Fruit fly (Drosophila melanogaster) whole organism, embryonic: ENCODE data around the gene CG46313.

ENCODE experiments used
- Abd-B ChIP-seq: fragments of 200-800 bp; sonication (Bioruptor generic); optimal IDR thresholded peaks from 2 replicates; lab custom pipeline; 2018; ENCODE audit warnings: missing biosample characterization, mild to moderate bottlenecking, missing genetic modification characterization, moderate library complexity
- Antp ChIP-seq: fragments of 200-800 bp; sonication (Bioruptor generic); optimal IDR thresholded peaks from 3 replicates; lab custom pipeline; 2016; ENCODE audit warnings: missing biosample characterization, missing genetic modification characterization
- Atf6 ChIP-seq: fragments of 200-800 bp; sonication (Bioruptor generic); IDR thresholded peaks from 2 replicates; pipeline ENCODE4 v1.3.6; 2022; ENCODE audit warnings: missing biosample characterization, missing genetic modification characterization
- CG11093 ChIP-seq: fragments of 200-800 bp; sonication (Bioruptor generic); IDR thresholded peaks from 3 replicates; pipeline ENCODE4 v1.3.6; 2022; ENCODE audit warnings: missing biosample characterization, missing genetic modification characterization
- CG11504 ChIP-seq: fragments of 200-800 bp; sonication (Bioruptor generic); optimal IDR thresholded peaks from 3 replicates; lab custom pipeline; 2019; ENCODE audit warnings: missing biosample characterization, mild to moderate bottlenecking, missing genetic modification characterization, moderate library complexity
- CG13894 ChIP-seq: fragments of 200-800 bp; sonication (Bioruptor generic); optimal IDR thresholded peaks from 3 replicates; lab custom pipeline; 2018; ENCODE audit warnings: missing biosample characterization, mild to moderate bottlenecking, missing genetic modification characterization, moderate library complexity
- CG14441 ChIP-seq: fragments of 200-800 bp; sonication (Bioruptor generic); IDR thresholded peaks from 2 replicates; pipeline ENCODE4 v1.3.6; 2022; ENCODE audit warnings: missing biosample characterization, missing genetic modification characterization
- CG14667 ChIP-seq: fragments of 200-800 bp; sonication (Bioruptor generic); IDR thresholded peaks from 2 replicates; pipeline ENCODE4 v1.3.6; 2022; ENCODE audit warnings: missing biosample characterization, missing genetic modification characterization
- CG15269 ChIP-seq: fragments of 200-800 bp; sonication (Bioruptor generic); optimal IDR thresholded peaks from 2 replicates; lab custom pipeline; 2018; ENCODE audit warnings: missing biosample characterization, mild to moderate bottlenecking, missing genetic modification characterization, moderate library complexity
- CG15479 ChIP-seq: fragments of 200-800 bp; sonication (Bioruptor generic); optimal IDR thresholded peaks from 3 replicates; lab custom pipeline; 2019; ENCODE audit warnings: missing biosample characterization, mild to moderate bottlenecking, missing genetic modification characterization, moderate library complexity
- CG1602 ChIP-seq: fragments of 200-800 bp; sonication (Bioruptor generic); optimal IDR thresholded peaks from 3 replicates; lab custom pipeline; 2016; ENCODE audit warnings: missing biosample characterization, missing genetic modification characterization
- CG17385 ChIP-seq: fragments of 200-800 bp; sonication (Bioruptor generic); optimal IDR thresholded peaks from 3 replicates; lab custom pipeline; 2018; ENCODE audit warnings: missing biosample characterization, mild to moderate bottlenecking, missing genetic modification characterization
- CG17612 ChIP-seq: fragments of 200-800 bp; sonication (Bioruptor generic); IDR thresholded peaks from 2 replicates; pipeline ENCODE4 v1.3.6; 2022; ENCODE audit warnings: missing biosample characterization, missing genetic modification characterization
- CG2129 ChIP-seq: fragments of 200-800 bp; sonication (Bioruptor generic); IDR thresholded peaks from 2 replicates; pipeline ENCODE4 v1.3.6; 2022; ENCODE audit warnings: missing biosample characterization, missing genetic modification characterization; ENCODE audit not compliant: partially characterized antibody
- CG32772 ChIP-seq: fragments of 200-800 bp; sonication (Bioruptor generic); IDR thresholded peaks from 2 replicates; pipeline ENCODE4 v1.3.6; 2022; ENCODE audit warnings: missing biosample characterization, missing genetic modification characterization
- CG34422 ChIP-seq: fragments of 200-800 bp; sonication (Bioruptor generic); IDR thresholded peaks from 3 replicates; pipeline ENCODE4 v1.3.6; 2022; ENCODE audit warnings: missing biosample characterization, missing genetic modification characterization
- CG43689 ChIP-seq: fragments of 200-800 bp; sonication (Bioruptor generic); IDR thresholded peaks from 2 replicates; pipeline ENCODE4 v1.3.6; 2022; ENCODE audit warnings: missing biosample characterization, missing genetic modification characterization
- CG4820 ChIP-seq: fragments of 200-800 bp; sonication (Bioruptor generic); optimal IDR thresholded peaks from 3 replicates; lab custom pipeline; 2016; ENCODE audit warnings: missing biosample characterization, missing genetic modification characterization
- CG6254 ChIP-seq: fragments of 200-800 bp; sonication (Bioruptor generic); optimal IDR thresholded peaks from 3 replicates; lab custom pipeline; 2017; ENCODE audit warnings: mild to moderate bottlenecking, missing biosample characterization, missing genetic modification reagents, missing genetic modification characterization
- CG6791 ChIP-seq: fragments of 200-800 bp; sonication (Bioruptor generic); IDR thresholded peaks from 3 replicates; pipeline ENCODE4 v1.3.6; 2022; ENCODE audit warnings: missing biosample characterization, missing genetic modification characterization; ENCODE audit not compliant: partially characterized antibody
- CG7963 ChIP-seq: fragments of 200-800 bp; sonication (Bioruptor generic); IDR thresholded peaks from 3 replicates; pipeline ENCODE4 v1.3.6; 2022; ENCODE audit warnings: missing biosample characterization, missing genetic modification characterization; ENCODE audit not compliant: partially characterized antibody
- CG7987 ChIP-seq: fragments of 200-800 bp; sonication (Bioruptor generic); optimal IDR thresholded peaks from 2 replicates; lab custom pipeline; 2018; ENCODE audit warnings: missing biosample characterization, mild to moderate bottlenecking, missing genetic modification characterization, moderate library complexity
- Deaf1 ChIP-seq: fragments of 200-800 bp; optimal IDR thresholded peaks from 3 replicates; lab custom pipeline; 2019; ENCODE audit warnings: missing biosample characterization, mild to moderate bottlenecking, missing genetic modification characterization, moderate library complexity
- HHEX ChIP-seq: fragments of 200-800 bp; sonication (Bioruptor generic); optimal IDR thresholded peaks from 3 replicates; lab custom pipeline; 2017; ENCODE audit warnings: missing biosample characterization, mild to moderate bottlenecking, missing genetic modification characterization, missing genetic modification reagents
- Jarid2 ChIP-seq: fragments of 200-800 bp; sonication (Bioruptor generic); optimal IDR thresholded peaks from 3 replicates; lab custom pipeline; 2017; ENCODE audit warnings: mild to moderate bottlenecking, missing biosample characterization, missing genetic modification reagents, missing genetic modification characterization
- MBD-R2 ChIP-seq: fragments of 200-800 bp; sonication (Bioruptor generic); IDR thresholded peaks from 2 replicates; pipeline ENCODE4 v1.3.6; 2022; ENCODE audit warnings: missing biosample characterization, missing genetic modification characterization
- Nf-YA ChIP-seq: fragments of 200-800 bp; sonication (Bioruptor generic); IDR thresholded peaks from 2 replicates; pipeline ENCODE4 v1.3.6; 2022; ENCODE audit warnings: missing biosample characterization, missing genetic modification characterization
- Nf-YB ChIP-seq: fragments of 200-800 bp; sonication (Bioruptor generic); optimal IDR thresholded peaks from 3 replicates; lab custom pipeline; 2019; ENCODE audit warnings: missing biosample characterization, mild to moderate bottlenecking, missing genetic modification characterization, moderate library complexity
- NfI ChIP-seq: fragments of 200-800 bp; sonication (Bioruptor generic); optimal IDR thresholded peaks from 3 replicates; lab custom pipeline; 2018; ENCODE audit warnings: missing biosample characterization, mild to moderate bottlenecking, missing genetic modification characterization, moderate library complexity
- Optix ChIP-seq: fragments of 200-800 bp; sonication (Bioruptor generic); IDR thresholded peaks from 3 replicates; pipeline ENCODE4 v1.3.6; 2022; ENCODE audit warnings: missing biosample characterization, missing genetic modification characterization
- Ptx1 ChIP-seq: fragments of 200-800 bp; sonication (Bioruptor generic); IDR thresholded peaks from 2 replicates; pipeline ENCODE4 v1.3.6; 2022; ENCODE audit warnings: missing biosample characterization, missing genetic modification characterization
- Ravus ChIP-seq: fragments of 200-800 bp; sonication (Bioruptor generic); IDR thresholded peaks from 2 replicates; pipeline ENCODE4 v1.3.6; 2022; ENCODE audit warnings: missing biosample characterization, missing genetic modification characterization
- Sox100B ChIP-seq: fragments of 200-800 bp; sonication (Bioruptor generic); optimal IDR thresholded peaks from 3 replicates; lab custom pipeline; 2018; ENCODE audit warnings: missing biosample characterization, mild to moderate bottlenecking, missing genetic modification characterization
- aop ChIP-seq: fragments of 200-800 bp; sonication (Bioruptor generic); IDR thresholded peaks from 2 replicates; pipeline ENCODE4 v1.3.6; 2022; ENCODE audit warnings: missing biosample characterization, missing genetic modification characterization
- chinmo ChIP-seq: fragments of 200-800 bp; sonication (Bioruptor generic); IDR thresholded peaks from 4 replicates; pipeline ENCODE4 v1.3.6; 2022; ENCODE audit warnings: missing biosample characterization, missing genetic modification characterization; ENCODE audit not compliant: partially characterized antibody
- dmrt99B ChIP-seq: fragments of 200-800 bp; sonication (Bioruptor generic); optimal IDR thresholded peaks from 2 replicates; lab custom pipeline; 2018; ENCODE audit warnings: missing biosample characterization, mild to moderate bottlenecking, missing genetic modification characterization, moderate library complexity
- dysf ChIP-seq: fragments of 200-800 bp; sonication (Bioruptor generic); IDR thresholded peaks from 3 replicates; pipeline ENCODE4 v1.3.6; 2022; ENCODE audit warnings: missing biosample characterization, missing genetic modification characterization
- eve ChIP-seq, 2 experiments: fragments of >200 bp; optimal IDR thresholded peaks; 2 replicates each; lab custom pipeline; 2017; ENCODE audit warnings: missing biosample characterization in 2 of 2, missing genetic modification characterization in 2 of 2
- gro ChIP-seq: fragments of 200-800 bp; sonication (Bioruptor generic); optimal IDR thresholded peaks from 2 replicates; lab custom pipeline; 2016; ENCODE audit warnings: missing biosample characterization, missing genetic modification characterization
- ind ChIP-seq: fragments of 200-800 bp; sonication (Bioruptor generic); optimal IDR thresholded peaks from 3 replicates; lab custom pipeline; 2016; ENCODE audit warnings: missing biosample characterization, missing genetic modification characterization
- lilli ChIP-seq: fragments of 200-800 bp; sonication (Bioruptor generic); optimal IDR thresholded peaks from 3 replicates; lab custom pipeline; 2016; ENCODE audit warnings: missing biosample characterization, missing genetic modification characterization
- maf-S ChIP-seq: fragments of 200-800 bp; sonication (Bioruptor generic); optimal IDR thresholded peaks from 2 replicates; lab custom pipeline; 2016; ENCODE audit warnings: missing biosample characterization, missing genetic modification characterization
- ranshi ChIP-seq: fragments of 200-800 bp; sonication (Bioruptor generic); IDR thresholded peaks from 2 replicates; pipeline ENCODE4 v1.3.6; 2022; ENCODE audit warnings: missing biosample characterization, missing genetic modification characterization
- rib ChIP-seq: fragments of 200-800 bp; sonication (Bioruptor generic); IDR thresholded peaks from 2 replicates; pipeline ENCODE4 v1.3.6; 2022; ENCODE audit warnings: missing biosample characterization, missing genetic modification characterization
- ro ChIP-seq: fragments of 200-800 bp; sonication (Bioruptor generic); IDR thresholded peaks from 2 replicates; pipeline ENCODE4 v1.3.6; 2022; ENCODE audit warnings: missing biosample characterization, missing genetic modification characterization
- row ChIP-seq: fragments of 200-800 bp; sonication (Bioruptor generic); IDR thresholded peaks from 3 replicates; pipeline ENCODE4 v1.3.6; 2022; ENCODE audit warnings: missing biosample characterization, missing genetic modification characterization
- sens ChIP-seq: fragments of 200-800 bp; sonication (Bioruptor generic); peaks from one replicate; lab custom pipeline; 2016; ENCODE audit warnings: missing biosample characterization, missing genetic modification characterization
- seq ChIP-seq: fragments of 200-800 bp; sonication (Bioruptor generic); IDR thresholded peaks from 2 replicates; pipeline ENCODE4 v1.3.6; 2022; ENCODE audit warnings: missing biosample characterization, missing genetic modification characterization

Gene CG46313

dm6 chr3R:26953478-26953874 is 24.9 kb upstream of the CG46313 start (continued):
- TF ChIP-seq gro (GFP tag; lab: Kevin White, UChicago) (peak; percentile 20), maf-S (GFP tag; lab: Kevin White, UChicago) (peak; percentile 30), lilli (peak; percentile 43), sens (peak; percentile 87)

DNA sequence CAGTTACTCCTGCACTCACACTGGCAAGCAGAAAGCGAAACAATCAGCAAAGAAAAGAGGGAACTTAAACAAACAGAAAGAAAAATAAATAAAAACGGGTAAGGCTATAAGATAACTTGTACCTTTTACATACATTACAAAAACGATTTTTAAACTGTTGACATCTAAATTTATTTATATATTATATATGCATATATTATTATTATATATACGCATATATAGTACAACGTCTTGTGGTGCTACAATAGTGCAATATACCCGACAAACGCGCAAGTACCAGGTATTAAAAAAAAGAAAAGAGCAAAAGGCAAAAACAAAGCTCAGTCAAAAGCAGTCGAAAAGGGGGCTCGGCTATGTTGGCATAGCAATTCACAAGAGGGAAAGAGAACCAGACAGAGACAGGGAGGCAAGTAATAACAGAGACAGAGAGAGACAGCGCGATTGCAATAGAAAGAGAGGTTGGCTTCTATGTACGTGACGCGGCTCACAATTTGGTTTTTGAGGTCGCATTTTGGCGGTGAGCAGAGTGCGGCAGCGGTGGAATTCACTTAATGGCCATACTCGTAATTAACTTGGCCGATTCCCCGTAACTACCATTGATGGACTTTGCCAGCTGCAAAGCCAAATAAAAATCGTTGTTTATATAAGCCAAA is 24.2 kb upstream of the CG46313 start:
- TF ChIP-seq Sox100B (GFP tag; lab: Kevin White, UChicago): peak; percentile 81
- peak; percentile 51 for TF ChIP-seq Nf-YB (GFP tag; lab: Kevin White, UChicago)
- TF ChIP-seq ranshi (GFP tag; lab: Robert Waterston, UW): peak; percentile 76
- peak; percentile 39 for TF ChIP-seq Ravus (GFP tag; lab: Robert Waterston, UW)
- peak; percentile 80 for TF ChIP-seq CG15269 (tag; lab: Kevin White, UChicago)
- TF ChIP-seq Antp: no peak
- TF ChIP-seq NfI: peak; percentile 66
- peak; percentile 84 for TF ChIP-seq CG14441 (GFP tag; lab: Robert Waterston, UW)
- peak; percentile 32 for TF ChIP-seq CG6254
- 0 out of 2 replicates have a peak, but pooled peaks have one; percentile 21 for TF ChIP-seq aop (GFP tag; lab: Robert Waterston, UW)
- TF ChIP-seq chinmo (GFP tag; lab: Robert Waterston, UW): peak; percentile 87; the same call in 3 of the 4 replicates
- TF ChIP-seq CG2129 (GFP tag; lab: Robert Waterston, UW): no peak
- TF ChIP-seq CG6791 (GFP tag; lab: Robert Waterston, UW): no peak
- peak; percentile 64 for TF ChIP-seq ro (GFP tag; lab: Robert Waterston, UW)
- peak; percentile 89 for TF ChIP-seq row (GFP tag; lab: Robert Waterston, UW)
- peak; percentile 67 for TF ChIP-seq CG17385
- TF ChIP-seq CG17612: no peak
- TF ChIP-seq CG4820 (GFP tag; lab: Kevin White, UChicago): peak; percentile 38
- 0 out of 3 replicates have a peak, but pooled peaks have one; percentile 36 for TF ChIP-seq Optix (GFP tag; lab: Robert Waterston, UW)
- TF ChIP-seq Nf-YA (GFP tag; lab: Robert Waterston, UW): peak; percentile 79
- peak; percentile 83 for TF ChIP-seq CG14667 (GFP tag; lab: Robert Waterston, UW)
- TF ChIP-seq CG11093 (GFP tag; lab: Robert Waterston, UW): peak; percentile 60; the same call in 1 of the 3 replicates
- TF ChIP-seq CG34422 (GFP tag; lab: Robert Waterston, UW): peak; percentile 86
- TF ChIP-seq CG7987 (GFP tag; lab: Kevin White, UChicago): peak; percentile 13
- TF ChIP-seq ind (GFP tag; lab: Kevin White, UChicago): peak; percentile 72
- peak; percentile 88 for TF ChIP-seq dmrt99B (tag; lab: Kevin White, UChicago)
- TF ChIP-seq HHEX (GFP tag; lab: Kevin White, UChicago): peak; percentile 73
- TF ChIP-seq eve (GFP tag; optimal IDR thresholded peaks at IDR 0.05; lab: Kevin White, UChicago): no peak
- peak; percentile 42 for TF ChIP-seq Deaf1 (tag; lab: Kevin White, UChicago)
- peak; percentile 61; the same call in 1 of the 2 replicates for TF ChIP-seq Atf6 (GFP tag; lab: Robert Waterston, UW)
- TF ChIP-seq Ptx1: peak; percentile 90
- TF ChIP-seq CG43689 (GFP tag; lab: Robert Waterston, UW): 0 out of 2 replicates have a peak, but pooled peaks have one; percentile 24
- TF ChIP-seq CG13894 (tag; lab: Kevin White, UChicago): no peak
- TF ChIP-seq CG11504 (tag; lab: Kevin White, UChicago): peak; percentile 84
- TF ChIP-seq CG32772 (GFP tag; lab: Robert Waterston, UW): peak; percentile 86
- no peak for TF ChIP-seq gro (GFP tag; lab: Kevin White, UChicago)
- peak; percentile 20; the same call in 1 of the 2 replicates for TF ChIP-seq MBD-R2 (GFP tag; lab: Robert Waterston, UW)
- peak; percentile 81 for TF ChIP-seq dysf
- peak; percentile 40 for TF ChIP-seq Jarid2 (GFP tag; lab: Kevin White, UChicago)
- TF ChIP-seq CG7963 (GFP tag; lab: Robert Waterston, UW): no peak
- peak; percentile 76 for TF ChIP-seq CG1602
- TF ChIP-seq CG15479 (GFP tag; lab: Kevin White, UChicago): no peak
- TF ChIP-seq rib (GFP tag; lab: Robert Waterston, UW): no peak
- peak; percentile 62 for TF ChIP-seq Abd-B
- TF ChIP-seq seq: peak; percentile 50; the same call in 1 of the 2 replicates
